Worm (Caenorhabditis elegans) whole organism, L4 larva: ENCODE data around the gene C44B12.3.
A peak's percentile ranks its signal among the peaks of the same experiment; 100 is the strongest.

Experiments
- D1046.2 ChIP-seq: fragments of 200-800 bp; sonication (Bioruptor generic); IDR thresholded peaks from 2 replicates; pipeline ENCODE4 v1.3.6; 2022; ENCODE audit warnings: missing genetic modification characterization, missing compliant biosample characterization
- F37D6.2 ChIP-seq: sonication (generic microtip); optimal IDR thresholded peaks from 2 replicates; lab custom pipeline; 2016; ENCODE audit warnings: mild to moderate bottlenecking, missing genetic modification characterization, missing compliant biosample characterization
- T20F7.1 ChIP-seq: fragments of 200-800 bp; sonication (Bioruptor generic); optimal IDR thresholded peaks from 2 replicates; lab custom pipeline; 2018; ENCODE audit warnings: mild to moderate bottlenecking, missing genetic modification characterization, missing compliant biosample characterization
- Y48G9A.11 ChIP-seq: fragments of 200-800 bp; sonication (Bioruptor generic); IDR thresholded peaks from 2 replicates; pipeline ENCODE4 v1.3.6; 2022; ENCODE audit warnings: missing genetic modification reagents, missing genetic modification characterization, missing compliant biosample characterization
- Y75B8A.6 ChIP-seq: fragments of 200-800 bp; sonication (Bioruptor generic); IDR thresholded peaks from 2 replicates; pipeline ENCODE4 v1.3.6; 2022; ENCODE audit warnings: missing genetic modification reagents, missing genetic modification characterization, missing compliant biosample characterization
- ZK546.5 ChIP-seq, 2 experiments: sonication (generic microtip); optimal IDR thresholded peaks; 2 replicates each; lab custom pipeline; 2017; ENCODE audit warnings: missing biosample characterization in 2 of 2, missing genetic modification characterization in 2 of 2
- aha-1 ChIP-seq: fragments of 150-350 bp; peaks from one replicate; lab custom pipeline; 2014; ENCODE audit warnings: missing biosample characterization, missing genetic modification characterization
- ceh-32 ChIP-seq: sonication (generic microtip); optimal IDR thresholded peaks from 2 replicates; lab custom pipeline; 2016; ENCODE audit warnings: mild to moderate bottlenecking, missing genetic modification characterization, missing compliant biosample characterization; ENCODE audit not compliant: poor library complexity
- ceh-44 ChIP-seq: fragments of 200-800 bp; sonication (Bioruptor generic); IDR thresholded peaks from 2 replicates; pipeline ENCODE4 v1.3.6; 2022; ENCODE audit warnings: missing genetic modification reagents, missing genetic modification characterization, missing compliant biosample characterization
- ctbp-1 ChIP-seq: fragments of 200-800 bp; sonication (Bioruptor generic); IDR thresholded peaks from 2 replicates; pipeline ENCODE4 v1.3.6; 2022; ENCODE audit warnings: missing genetic modification reagents, missing genetic modification characterization, missing compliant biosample characterization
- daf-16 ChIP-seq, 3 experiments: sonication (generic microtip); optimal IDR thresholded peaks; 2 replicates each; lab custom pipeline; 2016 to 2017; ENCODE audit warnings: missing genetic modification characterization in 3 of 3, missing genetic modification reagents in 3 of 3, mild to moderate bottlenecking in 2 of 3, missing compliant biosample characterization in 2 of 3, missing biosample characterization in 1 of 3, moderate library complexity in 1 of 3
- daf-19 ChIP-seq: fragments of 200-800 bp; sonication (Bioruptor generic); conservative IDR thresholded peaks from 2 replicates; pipeline ENCODE4 v1.3.6; 2022; ENCODE audit warnings: missing genetic modification characterization, missing compliant biosample characterization
- daf-8 ChIP-seq: fragments of 200-800 bp; sonication (Bioruptor generic); IDR thresholded peaks from 2 replicates; pipeline ENCODE4 v1.3.6; 2022; ENCODE audit warnings: missing genetic modification characterization, missing compliant biosample characterization
- dmd-6 ChIP-seq: fragments of 200-800 bp; sonication (Bioruptor generic); IDR thresholded peaks from 2 replicates; pipeline ENCODE4 v1.3.6; 2022; ENCODE audit warnings: missing genetic modification reagents, missing genetic modification characterization, missing compliant biosample characterization
- dmd-9 ChIP-seq: fragments of 200-800 bp; sonication (Bioruptor generic); IDR thresholded peaks from 2 replicates; pipeline ENCODE4 v1.3.6; 2022; ENCODE audit warnings: missing genetic modification reagents, missing genetic modification characterization, missing compliant biosample characterization
- egl-43 ChIP-seq: fragments of 200-800 bp; sonication (Bioruptor generic); IDR thresholded peaks from 2 replicates; pipeline ENCODE4 v1.3.6; 2022; ENCODE audit warnings: missing genetic modification reagents, missing genetic modification characterization, missing compliant biosample characterization
- fkh-10 ChIP-seq: fragments of 150-350 bp; optimal IDR thresholded peaks from 2 replicates; lab custom pipeline; 2014; ENCODE audit warnings: missing biosample characterization, missing genetic modification reagents, missing genetic modification characterization
- fos-1 ChIP-seq: fragments of 150-350 bp; optimal IDR thresholded peaks from 2 replicates; lab custom pipeline; 2014; ENCODE audit warnings: missing biosample characterization, missing genetic modification characterization
- hif-1 ChIP-seq, 2 experiments: sonication (generic microtip); optimal IDR thresholded peaks; 2 replicates each; lab custom pipeline; 2016 to 2017; ENCODE audit warnings: missing compliant biosample characterization in 2 of 2, missing genetic modification characterization in 2 of 2, missing genetic modification reagents in 2 of 2, missing genotype in 2 of 2, mild to moderate bottlenecking in 1 of 2
- hlh-30 ChIP-seq: sonication (generic microtip); optimal IDR thresholded peaks from 2 replicates; lab custom pipeline; 2017; ENCODE audit warnings: antibody characterized with exemption, mild to moderate bottlenecking, missing genetic modification characterization, missing compliant biosample characterization; ENCODE audit not compliant: insufficient read depth
- hmg-1.1 ChIP-seq: fragments of 200-800 bp; sonication (Bioruptor generic); IDR thresholded peaks from 2 replicates; pipeline ENCODE4 v1.3.6; 2022; ENCODE audit warnings: missing genetic modification reagents, missing genetic modification characterization, missing compliant biosample characterization
- jun-1 ChIP-seq: fragments of 150-350 bp; optimal IDR thresholded peaks from 2 replicates; lab custom pipeline; 2014; ENCODE audit warnings: missing biosample characterization, missing genetic modification reagents, missing genetic modification characterization
- lin-38 ChIP-seq: fragments of 200-800 bp; sonication (Bioruptor generic); IDR thresholded peaks from 2 replicates; pipeline ENCODE4 v1.3.6; 2022; ENCODE audit warnings: missing genetic modification reagents, missing genetic modification characterization, missing compliant biosample characterization
- madf-9 ChIP-seq: fragments of 200-800 bp; sonication (Bioruptor generic); conservative IDR thresholded peaks from 2 replicates; pipeline ENCODE4 v1.3.6; 2022; ENCODE audit warnings: missing genetic modification reagents, missing genetic modification characterization, missing compliant biosample characterization
- mdt-29 ChIP-seq: fragments of 200-800 bp; sonication (Bioruptor generic); IDR thresholded peaks from 2 replicates; pipeline ENCODE4 v1.3.6; 2022; ENCODE audit warnings: missing genetic modification reagents, missing genetic modification characterization, missing compliant biosample characterization
- mep-1 ChIP-seq: fragments of 150-350 bp; sonication (generic microtip); optimal IDR thresholded peaks from 3 replicates; lab custom pipeline; 2014; ENCODE audit warnings: missing biosample characterization, missing genetic modification characterization
- nhr-102 ChIP-seq: sonication (generic microtip); optimal IDR thresholded peaks from 2 replicates; lab custom pipeline; 2016; ENCODE audit warnings: mild to moderate bottlenecking, missing genetic modification characterization, moderate library complexity, missing compliant biosample characterization
- nhr-111 ChIP-seq: fragments of 200-800 bp; sonication (Bioruptor generic); optimal IDR thresholded peaks from 2 replicates; lab custom pipeline; 2018; ENCODE audit warnings: mild to moderate bottlenecking, missing genetic modification characterization, missing compliant biosample characterization
- nhr-237 ChIP-seq: sonication (generic microtip); optimal IDR thresholded peaks from 2 replicates; lab custom pipeline; 2017; ENCODE audit warnings: missing biosample characterization, missing genetic modification characterization
- nhr-28 ChIP-seq: fragments of 150-350 bp; optimal IDR thresholded peaks from 2 replicates; lab custom pipeline; 2014; ENCODE audit warnings: missing biosample characterization, missing genetic modification characterization
- nhr-41 ChIP-seq: fragments of 200-800 bp; sonication (Bioruptor generic); IDR thresholded peaks from 2 replicates; pipeline ENCODE4 v1.3.6; 2022; ENCODE audit warnings: missing genetic modification reagents, missing genetic modification characterization, missing compliant biosample characterization
- nhr-42 ChIP-seq: fragments of 200-800 bp; sonication (Bioruptor generic); IDR thresholded peaks from 2 replicates; pipeline ENCODE4 v1.3.6; 2022; ENCODE audit warnings: missing genetic modification characterization, missing compliant biosample characterization
- pha-4 ChIP-seq, 2 experiments: fragments of 150-350 bp in 1 of 2; fragments of 200-800 bp in 1 of 2; sonication (Bioruptor generic) in 1 of 2; IDR thresholded peaks in 1 of 2; optimal IDR thresholded peaks in 1 of 2; 2 replicates each; pipeline versions ENCODE4 v1.3.6 to Lab custom; 2014 to 2022; ENCODE audit warnings: missing genetic modification characterization in 2 of 2, missing genetic modification reagents in 2 of 2, missing biosample characterization in 1 of 2, missing compliant biosample characterization in 1 of 2
- set-16 ChIP-seq: fragments of 200-800 bp; sonication (Bioruptor generic); IDR thresholded peaks from 2 replicates; pipeline ENCODE4 v1.3.6; 2022; ENCODE audit warnings: missing genetic modification reagents, missing genetic modification characterization, missing compliant biosample characterization
- snpc-1.2 ChIP-seq: fragments of 200-800 bp; sonication (Bioruptor generic); IDR thresholded peaks from 2 replicates; pipeline ENCODE4 v1.3.6; 2022; ENCODE audit warnings: missing genetic modification reagents, missing genetic modification characterization, missing compliant biosample characterization
- snpc-4 ChIP-seq: fragments of 150-350 bp; optimal IDR thresholded peaks from 2 replicates; lab custom pipeline; 2014; ENCODE audit warnings: missing biosample characterization, missing genetic modification characterization
- unc-39 ChIP-seq: sonication (generic microtip); optimal IDR thresholded peaks from 2 replicates; lab custom pipeline; 2017; ENCODE audit warnings: missing biosample characterization, missing genetic modification characterization
- zag-1 ChIP-seq: fragments of 150-350 bp; optimal IDR thresholded peaks from 2 replicates; lab custom pipeline; 2014; ENCODE audit warnings: missing biosample characterization, missing genetic modification characterization
- zfp-3 ChIP-seq: fragments of 200-800 bp; sonication (Bioruptor generic); conservative IDR thresholded peaks from 2 replicates; pipeline ENCODE4 v1.3.6; 2022; ENCODE audit warnings: missing genetic modification reagents, missing genetic modification characterization, missing compliant biosample characterization
- zip-2 ChIP-seq: fragments of 150-350 bp; optimal IDR thresholded peaks from 2 replicates; lab custom pipeline; 2014; ENCODE audit warnings: missing biosample characterization, missing genetic modification characterization
- ztf-11 ChIP-seq: fragments of 150-350 bp; optimal IDR thresholded peaks from 2 replicates; lab custom pipeline; 2014; ENCODE audit warnings: missing biosample characterization, missing genetic modification characterization

Gene C44B12.3

DNA sequence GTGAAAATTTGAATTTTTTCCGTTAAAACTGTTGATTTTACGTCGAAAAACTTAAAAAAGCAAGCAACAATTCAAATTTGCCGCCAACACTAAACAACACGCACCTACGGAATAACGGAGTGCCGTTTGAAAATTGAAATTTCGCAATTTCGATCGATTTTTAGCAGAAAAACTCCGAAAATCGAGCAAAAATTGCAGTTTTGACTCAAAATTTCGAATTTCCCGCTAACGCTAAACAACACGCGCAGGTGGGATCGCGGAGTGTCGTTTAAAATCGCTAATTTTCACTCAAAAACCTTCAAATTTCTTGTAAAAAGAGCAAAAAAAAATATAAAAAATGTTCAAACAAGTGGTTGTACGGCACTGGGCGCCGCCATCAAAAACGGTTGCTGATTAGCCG, 46.1 kb upstream of the C44B12.3 start:
- no peak for TF ChIP-seq daf-16 (GFP tag; optimal IDR thresholded peaks at IDR 0.05; lab: Kevin White, UChicago)
- TF ChIP-seq daf-16 (tag; optimal IDR thresholded peaks at IDR 0.05; lab: Kevin White, UChicago): peak; percentile 7
- peak; percentile 90 for TF ChIP-seq Y48G9A.11 (GFP tag; lab: Robert Waterston, UW)
- TF ChIP-seq D1046.2 (GFP tag; lab: Robert Waterston, UW): no peak

ce11 chrIV:1061689-1062088, 42.9 kb upstream of the C44B12.3 start:
- TF ChIP-seq set-16 (GFP tag; lab: Robert Waterston, UW) (0 out of 2 replicates have a peak, but pooled peaks have one; percentile 8), lin-38 (GFP tag; lab: Robert Waterston, UW) (0 out of 2 replicates have a peak, but pooled peaks have one; percentile 20), Y48G9A.11 (GFP tag; lab: Robert Waterston, UW) (0 out of 2 replicates have a peak, but pooled peaks have one; percentile 44)

- TF ChIP-seq zfp-3 (GFP tag; lab: Robert Waterston, UW) (no peak), Y48G9A.11 (GFP tag; lab: Robert Waterston, UW) (0 out of 2 replicates have a peak, but pooled peaks have one; percentile 16), Y75B8A.6 (GFP tag; lab: Robert Waterston, UW) (no peak), daf-16 (GFP tag; optimal IDR thresholded peaks at IDR 0.05; lab: Kevin White, UChicago) (no peak), daf-16 (tag; optimal IDR thresholded peaks at IDR 0.05; lab: Kevin White, UChicago) (peak; percentile 6), nhr-41 (GFP tag; lab: Robert Waterston, UW) (no peak)
Observed at ce11 chrIV:1063058-1063457, 41.5 kb upstream of the C44B12.3 start.

ce11 chrIV:1064289-1064848, 40.2 kb upstream of the C44B12.3 start:
- TF ChIP-seq snpc-1.2 (GFP tag; lab: Robert Waterston, UW) (no peak), hlh-30 (peak; percentile 19), mep-1 (tag; lab: Kevin White, UChicago) (no peak), nhr-28 (tag; lab: Kevin White, UChicago) (no peak), aha-1 (tag; lab: Kevin White, UChicago) (peak; percentile 46), daf-8 (no peak), fos-1 (no peak), egl-43 (0 out of 2 replicates have a peak, but pooled peaks have one; percentile 30), fkh-10 (GFP tag; lab: Kevin White, UChicago) (no peak), mdt-29 (GFP tag; lab: Robert Waterston, UW) (no peak), ceh-44 (no peak), dmd-6 (GFP tag; lab: Robert Waterston, UW) (no peak), zfp-3 (GFP tag; lab: Robert Waterston, UW) (no peak), nhr-237 (tag; lab: Kevin White, UChicago) (no peak), lin-38 (GFP tag; lab: Robert Waterston, UW) (no peak), madf-9 (GFP tag; lab: Robert Waterston, UW) (no peak), nhr-42 (GFP tag; lab: Robert Waterston, UW) (peak; percentile 30; the same call in 1 of the 2 replicates), zag-1 (tag; lab: Kevin White, UChicago) (no peak), T20F7.1 (GFP tag; lab: Kevin White, UChicago) (no peak), dmd-9 (GFP tag; lab: Robert Waterston, UW) (no peak), hmg-1.1 (GFP tag; lab: Robert Waterston, UW) (0 out of 2 replicates have a peak, but pooled peaks have one; percentile 22), nhr-102 (tag; lab: Kevin White, UChicago) (no peak), ZK546.5 (tag; optimal IDR thresholded peaks at IDR 0.05; lab: Kevin White, UChicago) (no peak), snpc-4 (tag; lab: Kevin White, UChicago) (no peak), F37D6.2 (peak; percentile 3), ztf-11 (tag; lab: Kevin White, UChicago) (no peak), pha-4 (GFP tag; IDR thresholded peaks at IDR 0.05; lab: Robert Waterston, UW) (peak; percentile 26; the same call in 1 of the 2 replicates), pha-4 (tag; optimal IDR thresholded peaks at IDR 0.05; lab: Kevin White, UChicago) (no peak), set-16 (GFP tag; lab: Robert Waterston, UW) (peak; percentile 82), ceh-32 (no peak), hif-1 (tag; optimal IDR thresholded peaks at IDR 0.05; lab: Kevin White, UChicago) (peak in 1 of 2 experiments; percentile 39), nhr-111 (no peak), jun-1 (no peak), zip-2 (no peak), unc-39 (tag; lab: Kevin White, UChicago) (no peak), ctbp-1 (GFP tag; lab: Robert Waterston, UW) (no peak), daf-19 (GFP tag; lab: Robert Waterston, UW) (no peak)
